Fruit fly (Drosophila melanogaster): Measurements from ENCODE around the gene CG6729.
A peak's percentile ranks its signal among the peaks of the same experiment; 100 is the strongest.

CG6729 gene

dm6 chr2L:10703281-10703680, 40.5 kb downstream of the CG6729 start, which contains the start of gene CG6415 (continued):
- no peak for TF ChIP-seq sna (GFP tag; IDR thresholded peaks at IDR 0.05; ENCODE audit: partially characterized antibody)
- peak; percentile 71 for TF ChIP-seq CG1792 (GFP tag; optimal IDR thresholded peaks at IDR 0.05)
- TF ChIP-seq wek (GFP tag; optimal IDR thresholded peaks at IDR 0.05): peak; percentile 9
- no peak for TF ChIP-seq pros (GFP tag; optimal IDR thresholded peaks at IDR 0.05)
- TF ChIP-seq cas (GFP tag; IDR thresholded peaks at IDR 0.05): 0 out of 2 replicates have a peak, but pooled peaks have one; percentile 19
- TF ChIP-seq E2f2 (GFP tag; IDR thresholded peaks at IDR 0.05): peak; percentile 40; the same call in 1 of the 2 replicates
- TF ChIP-seq wor (GFP tag; IDR thresholded peaks at IDR 0.05): 0 out of 2 replicates have a peak, but pooled peaks have one; percentile 30
- TF ChIP-seq CG3065 (GFP tag; optimal IDR thresholded peaks at IDR 0.05): no peak
- TF ChIP-seq ems (GFP tag; optimal IDR thresholded peaks at IDR 0.05): peak; percentile 68
- TF ChIP-seq Poxn (GFP tag; IDR thresholded peaks at IDR 0.05): no peak
- TF ChIP-seq ERR (GFP tag; optimal IDR thresholded peaks at IDR 0.05): peak; percentile 72
- TF ChIP-seq CG10274 (GFP tag; optimal IDR thresholded peaks at IDR 0.05): peak; percentile 44
- no peak for TF ChIP-seq CG2199 (GFP tag; IDR thresholded peaks at IDR 0.05)
- peak; percentile 78 for TF ChIP-seq CG9727 (GFP tag; optimal IDR thresholded peaks at IDR 0.05)
- peak; percentile 36 for TF ChIP-seq CG2202 (tag; optimal IDR thresholded peaks at IDR 0.05)
- peak; percentile 44; the same call in 1 of the 2 replicates for TF ChIP-seq GATAe (GFP tag; conservative IDR thresholded peaks at IDR 0.05)
- TF ChIP-seq Neu2 (GFP tag; optimal IDR thresholded peaks at IDR 0.05; ENCODE audit: borderline replicate concordance): peak; percentile 5
- no peak for TF ChIP-seq Sry-β (GFP tag; optimal IDR thresholded peaks at IDR 0.05)
- peak; percentile 6 for TF ChIP-seq CG12942 (GFP tag; optimal IDR thresholded peaks at IDR 0.05)
- TF ChIP-seq CG2712 (tag; optimal IDR thresholded peaks at IDR 0.05): peak; percentile 84
- peak; percentile 70 for TF ChIP-seq Ssrp (tag; optimal IDR thresholded peaks at IDR 0.05)
- TF ChIP-seq kni (GFP tag; optimal IDR thresholded peaks at IDR 0.05): no peak
- TF ChIP-seq CG7357 (GFP tag; IDR thresholded peaks at IDR 0.05): peak; percentile 72
- TF ChIP-seq Atf-2 (GFP tag; optimal IDR thresholded peaks at IDR 0.05): peak; percentile 61
- no peak for TF ChIP-seq ato (GFP tag; IDR thresholded peaks at IDR 0.05; ENCODE audit: partially characterized antibody)
- no peak for TF ChIP-seq nerfin-1 (tag; optimal IDR thresholded peaks at IDR 0.05)
- TF ChIP-seq fru (optimal IDR thresholded peaks at IDR 0.05): no peak
- TF ChIP-seq Dbx (GFP tag; IDR thresholded peaks at IDR 0.05): no peak
- peak; percentile 4 for TF ChIP-seq cato (GFP tag; optimal IDR thresholded peaks at IDR 0.05; ENCODE audit: borderline replicate concordance)

- TF ChIP-seq exex (tag; optimal IDR thresholded peaks at IDR 0.05): peak; percentile 45
- no peak for TF ChIP-seq Asciz (GFP tag; optimal IDR thresholded peaks at IDR 0.05)
- no peak for TF ChIP-seq CG12219 (GFP tag; optimal IDR thresholded peaks at IDR 0.05)
- TF ChIP-seq grau (tag; optimal IDR thresholded peaks at IDR 0.05): peak; percentile 55
- no peak for TF ChIP-seq odd (GFP tag; optimal IDR thresholded peaks at IDR 0.05)
- TF ChIP-seq mirr (GFP tag; optimal IDR thresholded peaks at IDR 0.05): peak; percentile 69
- peak; percentile 6 for TF ChIP-seq grn (GFP tag; optimal IDR thresholded peaks at IDR 0.05)
- TF ChIP-seq Lim3 (GFP tag; IDR thresholded peaks at IDR 0.05): peak; percentile 73; the same call in 1 of the 2 replicates
- peak; percentile 53 for TF ChIP-seq sens (GFP tag)
- TF ChIP-seq CG5180 (GFP tag; optimal IDR thresholded peaks at IDR 0.05): peak; percentile 9
- TF ChIP-seq vvl (GFP tag; IDR thresholded peaks at IDR 0.05): 0 out of 2 replicates have a peak, but pooled peaks have one; percentile 18
- peak; percentile 2 for TF ChIP-seq caup (GFP tag; optimal IDR thresholded peaks at IDR 0.05; ENCODE audit: severe bottlenecking)
- no peak for TF ChIP-seq B-H2 (GFP tag; optimal IDR thresholded peaks at IDR 0.05)
Measured at dm6 chr2L:10701499-10702062, 42.2 kb downstream of the CG6729 start, which contains the start of gene Lip1. Gene Lip1 (minus strand): TSS chr2L:10701544.

Measured in whole organism, embryonic.